Fruit fly (Drosophila melanogaster) whole organism, embryonic: ENCODE measurements around the gene cic.

Experiments
- Aef1 ChIP-seq: fragments of 200-800 bp; sonication (Bioruptor generic); IDR thresholded peaks from 3 replicates; pipeline ENCODE4 v1.3.6; 2022; ENCODE audit warnings: missing biosample characterization, missing genetic modification characterization
- Blimp-1 ChIP-seq: fragments of 200-800 bp; sonication (Bioruptor generic); optimal IDR thresholded peaks from 3 replicates; lab custom pipeline; 2018; ENCODE audit warnings: missing biosample characterization, missing genetic modification characterization, mild to moderate bottlenecking, moderate library complexity, missing genetic modification reagents
- CG11504 ChIP-seq: fragments of 200-800 bp; sonication (Bioruptor generic); optimal IDR thresholded peaks from 3 replicates; lab custom pipeline; 2019; ENCODE audit warnings: missing biosample characterization, mild to moderate bottlenecking, missing genetic modification characterization, moderate library complexity
- CG11696 ChIP-seq: fragments of 200-800 bp; sonication (Bioruptor generic); IDR thresholded peaks from 2 replicates; pipeline ENCODE4 v1.3.6; 2022; ENCODE audit warnings: missing biosample characterization, missing genetic modification characterization
- CG12659 ChIP-seq: fragments of 200-800 bp; sonication (Bioruptor generic); optimal IDR thresholded peaks from 3 replicates; lab custom pipeline; 2017; ENCODE audit warnings: mild to moderate bottlenecking, missing biosample characterization, missing genetic modification reagents, missing genetic modification characterization
- CG13894 ChIP-seq: fragments of 200-800 bp; sonication (Bioruptor generic); optimal IDR thresholded peaks from 3 replicates; lab custom pipeline; 2018; ENCODE audit warnings: missing biosample characterization, mild to moderate bottlenecking, missing genetic modification characterization, moderate library complexity
- CG14667 ChIP-seq: fragments of 200-800 bp; sonication (Bioruptor generic); IDR thresholded peaks from 2 replicates; pipeline ENCODE4 v1.3.6; 2022; ENCODE audit warnings: missing biosample characterization, missing genetic modification characterization
- CG14710 ChIP-seq: fragments of 200-800 bp; sonication (Bioruptor generic); optimal IDR thresholded peaks from 3 replicates; lab custom pipeline; 2019; ENCODE audit warnings: missing biosample characterization, mild to moderate bottlenecking, missing genetic modification characterization, moderate library complexity
- CG17328 ChIP-seq: fragments of 200-800 bp; sonication (Bioruptor generic); IDR thresholded peaks from 2 replicates; pipeline ENCODE4 v1.3.6; 2022; ENCODE audit warnings: missing biosample characterization, missing genetic modification characterization
- CG17385 ChIP-seq: fragments of 200-800 bp; sonication (Bioruptor generic); optimal IDR thresholded peaks from 3 replicates; lab custom pipeline; 2018; ENCODE audit warnings: missing biosample characterization, mild to moderate bottlenecking, missing genetic modification characterization
- CG2889 ChIP-seq: fragments of 200-800 bp; sonication (Bioruptor generic); IDR thresholded peaks from 3 replicates; pipeline ENCODE4 v1.3.6; 2022; ENCODE audit warnings: missing biosample characterization, missing genetic modification characterization
- CG31441 ChIP-seq: fragments of 200-800 bp; sonication (Bioruptor generic); IDR thresholded peaks from 2 replicates; pipeline ENCODE4 v1.3.6; 2022; ENCODE audit warnings: missing biosample characterization, missing genetic modification characterization
- CG32767 ChIP-seq: fragments of 200-800 bp; sonication (Bioruptor generic); IDR thresholded peaks from 2 replicates; pipeline ENCODE4 v1.3.6; 2022; ENCODE audit warnings: missing biosample characterization, missing genetic modification characterization
- CG6791 ChIP-seq: fragments of 200-800 bp; sonication (Bioruptor generic); IDR thresholded peaks from 3 replicates; pipeline ENCODE4 v1.3.6; 2022; ENCODE audit warnings: missing biosample characterization, missing genetic modification characterization; ENCODE audit not compliant: partially characterized antibody
- CG7556 ChIP-seq: fragments of 200-800 bp; sonication (Bioruptor generic); optimal IDR thresholded peaks from 2 replicates; lab custom pipeline; 2017; ENCODE audit warnings: missing biosample characterization, mild to moderate bottlenecking, missing genetic modification characterization
- CG9609 ChIP-seq: fragments of 200-800 bp; sonication (Bioruptor generic); optimal IDR thresholded peaks from 3 replicates; lab custom pipeline; 2016; ENCODE audit warnings: missing biosample characterization, missing genetic modification characterization
- Dp ChIP-seq: fragments of 200-800 bp; sonication (Bioruptor generic); optimal IDR thresholded peaks from 2 replicates; lab custom pipeline; 2018; ENCODE audit warnings: missing biosample characterization, mild to moderate bottlenecking, missing genetic modification characterization, moderate library complexity
- Fer1 ChIP-seq: fragments of 200-800 bp; sonication (Bioruptor generic); optimal IDR thresholded peaks from 2 replicates; lab custom pipeline; 2017; ENCODE audit warnings: missing biosample characterization, mild to moderate bottlenecking, missing genetic modification characterization
- Hand ChIP-seq: fragments of 200-800 bp; sonication (Bioruptor generic); optimal IDR thresholded peaks from 2 replicates; lab custom pipeline; 2017; ENCODE audit warnings: mild to moderate bottlenecking, missing biosample characterization, missing genetic modification reagents, missing genetic modification characterization
- Meics ChIP-seq: fragments of 200-800 bp; sonication (Bioruptor generic); optimal IDR thresholded peaks from 2 replicates; lab custom pipeline; 2017; ENCODE audit warnings: missing biosample characterization, mild to moderate bottlenecking, missing genetic modification characterization
- Trl ChIP-seq, 3 experiments: fragments of >200 bp in 2 of 3; fragments of 200-800 bp in 1 of 3; sonication (Bioruptor generic) in 1 of 3; optimal IDR thresholded peaks; 2 replicates in 1 of 3; 3 replicates in 2 of 3; lab custom pipeline; 2016 to 2017; ENCODE audit warnings: missing biosample characterization in 1 of 3, missing genetic modification characterization in 1 of 3
- Usf ChIP-seq: fragments of 200-800 bp; sonication (Bioruptor generic); optimal IDR thresholded peaks from 2 replicates; lab custom pipeline; 2017; ENCODE audit warnings: missing genotype, missing biosample characterization, missing genetic modification characterization
- Xbp1 ChIP-seq: fragments of 200-800 bp; sonication (Bioruptor generic); optimal IDR thresholded peaks from 3 replicates; lab custom pipeline; 2016; ENCODE audit warnings: missing biosample characterization, mild to moderate bottlenecking, missing genetic modification characterization
- Xrp1 ChIP-seq: fragments of 200-800 bp; sonication (Bioruptor generic); IDR thresholded peaks from 2 replicates; pipeline ENCODE4 v1.3.6; 2022; ENCODE audit warnings: missing biosample characterization, missing genetic modification characterization
- ac ChIP-seq: fragments of 200-800 bp; sonication (Bioruptor generic); optimal IDR thresholded peaks from 3 replicates; lab custom pipeline; 2017; ENCODE audit warnings: missing biosample characterization, mild to moderate bottlenecking, missing genetic modification characterization
- az2 ChIP-seq: fragments of 200-800 bp; sonication (Bioruptor generic); optimal IDR thresholded peaks from 3 replicates; lab custom pipeline; 2016; ENCODE audit warnings: missing biosample characterization, missing genetic modification characterization
- bsh ChIP-seq, 2 experiments: fragments of 200-800 bp; sonication (Bioruptor generic); optimal IDR thresholded peaks; 2 replicates each; lab custom pipeline; 2017 to 2018; ENCODE audit warnings: mild to moderate bottlenecking in 2 of 2, missing biosample characterization in 2 of 2, missing genetic modification characterization in 2 of 2, moderate library complexity in 1 of 2
- cg ChIP-seq: fragments of 200-800 bp; sonication (Bioruptor generic); optimal IDR thresholded peaks from 3 replicates; lab custom pipeline; 2019; ENCODE audit warnings: missing biosample characterization, mild to moderate bottlenecking, missing genetic modification characterization, moderate library complexity
- ci ChIP-seq: fragments of 200-800 bp; sonication (Bioruptor generic); IDR thresholded peaks from 3 replicates; pipeline ENCODE4 v1.3.6; 2022; ENCODE audit warnings: missing biosample characterization, missing genetic modification characterization
- corto ChIP-seq: fragments of 200-800 bp; sonication (Bioruptor generic); optimal IDR thresholded peaks from 2 replicates; lab custom pipeline; 2016; ENCODE audit warnings: missing biosample characterization, mild to moderate bottlenecking, missing genetic modification characterization, moderate library complexity
- crol ChIP-seq: fragments of 200-800 bp; sonication (Bioruptor generic); IDR thresholded peaks from 2 replicates; pipeline ENCODE4 v1.3.6; 2022; ENCODE audit warnings: missing biosample characterization, missing genetic modification characterization
- crp ChIP-seq, 2 experiments: fragments of 200-800 bp; sonication (Bioruptor generic); optimal IDR thresholded peaks; 2 replicates in 1 of 2; 3 replicates in 1 of 2; lab custom pipeline; 2017; ENCODE audit warnings: missing biosample characterization in 2 of 2, missing genetic modification characterization in 2 of 2, mild to moderate bottlenecking in 1 of 2, moderate library complexity in 1 of 2
- da ChIP-seq: fragments of 200-800 bp; sonication (Bioruptor generic); optimal IDR thresholded peaks from 2 replicates; lab custom pipeline; 2016; ENCODE audit warnings: missing biosample characterization, missing genetic modification characterization
- fru ChIP-seq: fragments of >200 bp; optimal IDR thresholded peaks from 2 replicates; lab custom pipeline; 2017
- ftz-f1 ChIP-seq: fragments of 200-800 bp; sonication (Bioruptor generic); optimal IDR thresholded peaks from 2 replicates; lab custom pipeline; 2016; ENCODE audit warnings: missing biosample characterization, missing genetic modification characterization
- gcm2 ChIP-seq: fragments of 200-800 bp; sonication (Bioruptor generic); optimal IDR thresholded peaks from 2 replicates; lab custom pipeline; 2016; ENCODE audit warnings: missing biosample characterization, missing genetic modification characterization
- inv ChIP-seq: fragments of 200-800 bp; sonication (Bioruptor generic); IDR thresholded peaks from 2 replicates; pipeline ENCODE4 v1.3.6; 2022; ENCODE audit warnings: missing biosample characterization, missing genetic modification characterization; ENCODE audit not compliant: partially characterized antibody
- jing ChIP-seq: fragments of 200-800 bp; sonication (Bioruptor generic); optimal IDR thresholded peaks from 2 replicates; lab custom pipeline; 2018; ENCODE audit warnings: missing biosample characterization, mild to moderate bottlenecking, missing genetic modification characterization
- lbe ChIP-seq: fragments of 200-800 bp; sonication (Bioruptor generic); optimal IDR thresholded peaks from 2 replicates; lab custom pipeline; 2016; ENCODE audit warnings: missing biosample characterization, mild to moderate bottlenecking, missing genetic modification characterization
- lola ChIP-seq, 3 experiments: fragments of >200 bp in 2 of 3; fragments of 200-800 bp in 1 of 3; sonication (Bioruptor generic) in 1 of 3; optimal IDR thresholded peaks; 2 replicates each; lab custom pipeline; 2017 to 2019; ENCODE audit warnings: missing biosample characterization in 3 of 3, missing genetic modification characterization in 3 of 3, mild to moderate bottlenecking in 1 of 3, moderate library complexity in 1 of 3
- lov ChIP-seq, 2 experiments: fragments of 200-800 bp in 1 of 2; fragments of >200 bp in 1 of 2; sonication (Bioruptor generic) in 1 of 2; IDR thresholded peaks in 1 of 2; optimal IDR thresholded peaks in 1 of 2; 2 replicates in 1 of 2; 3 replicates in 1 of 2; pipeline versions ENCODE4 v1.3.6 to Lab custom; 2017 to 2022; ENCODE audit warnings: missing biosample characterization in 1 of 2, missing genetic modification characterization in 1 of 2
- row ChIP-seq: fragments of 200-800 bp; sonication (Bioruptor generic); IDR thresholded peaks from 3 replicates; pipeline ENCODE4 v1.3.6; 2022; ENCODE audit warnings: missing biosample characterization, missing genetic modification characterization
- sim ChIP-seq: fragments of 200-800 bp; sonication (Bioruptor generic); IDR thresholded peaks from 2 replicates; pipeline ENCODE4 v1.3.6; 2022; ENCODE audit warnings: missing biosample characterization, missing genetic modification characterization
- z ChIP-seq: fragments of 200-800 bp; sonication (Bioruptor generic); IDR thresholded peaks from 3 replicates; pipeline ENCODE4 v1.3.6; 2022; ENCODE audit warnings: missing biosample characterization, missing genetic modification characterization
- zen ChIP-seq: fragments of 200-800 bp; sonication (Bioruptor generic); optimal IDR thresholded peaks from 3 replicates; lab custom pipeline; 2018; ENCODE audit warnings: missing biosample characterization, mild to moderate bottlenecking, missing genetic modification characterization, moderate library complexity
- zfh1 ChIP-seq: fragments of 200-800 bp; sonication (Bioruptor generic); IDR thresholded peaks from 3 replicates; pipeline ENCODE4 v1.3.6; 2022; ENCODE audit warnings: missing biosample characterization, missing genetic modification characterization

Gene cic

DNA sequence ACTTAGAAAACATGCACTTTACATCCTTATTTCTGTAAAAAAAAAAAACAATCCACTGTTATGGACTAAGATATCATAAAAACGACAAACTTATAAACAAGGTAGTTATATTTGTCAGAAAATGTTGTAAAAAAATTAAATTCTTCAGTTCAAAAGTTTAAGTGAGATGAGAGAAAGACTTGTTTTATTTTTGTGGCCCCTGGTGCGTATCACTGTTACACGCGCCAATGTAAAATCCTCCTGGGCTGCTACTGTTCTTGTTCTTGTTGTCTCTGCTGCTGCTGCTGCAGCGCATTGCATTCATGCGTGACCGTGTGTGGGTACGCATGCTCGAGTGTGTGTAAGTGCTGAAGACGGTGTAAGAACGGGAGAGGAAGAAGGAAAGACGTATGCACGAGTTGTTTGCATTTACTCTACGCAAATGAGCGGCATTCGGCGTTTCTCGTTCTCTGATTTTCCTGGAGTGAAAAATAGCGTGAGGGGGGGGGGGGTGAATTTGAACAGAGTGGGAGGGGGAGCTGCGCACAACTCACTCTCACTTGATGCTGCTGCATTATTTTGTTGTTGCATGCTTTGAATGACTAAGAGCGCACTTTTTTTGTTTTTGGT lies 31.1 kb downstream of the cic start:
- TF ChIP-seq inv (GFP tag; lab: Robert Waterston, UW) (no peak), CG11504 (no peak), ac (GFP tag; lab: Kevin White, UChicago) (no peak), CG31441 (GFP tag; lab: Robert Waterston, UW) (0 out of 2 replicates have a peak, but pooled peaks have one; percentile 9), z (GFP tag; lab: Robert Waterston, UW) (peak; percentile 83), ftz-f1 (GFP tag; lab: Kevin White, UChicago) (no peak), Hand (GFP tag; lab: Kevin White, UChicago) (no peak), CG11696 (GFP tag; lab: Robert Waterston, UW) (0 out of 2 replicates have a peak, but pooled peaks have one; percentile 15), lola (GFP tag; optimal IDR thresholded peaks at IDR 0.05; lab: Kevin White, UChicago) (peak in 1 of 3 experiments; percentile 1), Fer1 (GFP tag; lab: Kevin White, UChicago) (no peak), Aef1 (GFP tag; lab: Robert Waterston, UW) (no peak), CG13894 (no peak), crol (GFP tag; lab: Robert Waterston, UW) (peak; percentile 32; the same call in 1 of the 2 replicates), bsh (GFP tag; optimal IDR thresholded peaks at IDR 0.05; lab: Kevin White, UChicago) (peak in 1 of 2 experiments; percentile 3), Meics (GFP tag; lab: Kevin White, UChicago) (no peak), Trl (optimal IDR thresholded peaks at IDR 0.05; lab: Kevin White, UChicago) (peak in 1 of 2 experiments; percentile 3), Trl (GFP tag; optimal IDR thresholded peaks at IDR 0.05; lab: Kevin White, UChicago) (no peak), cg (GFP tag; lab: Kevin White, UChicago) (peak; percentile 60), zfh1 (GFP tag; lab: Robert Waterston, UW) (no peak), Usf (no peak), CG14710 (tag; lab: Kevin White, UChicago) (no peak), az2 (GFP tag; lab: Kevin White, UChicago) (no peak), Blimp-1 (peak; percentile 45), sim (GFP tag; lab: Robert Waterston, UW) (0 out of 2 replicates have a peak, but pooled peaks have one; percentile 33), gcm2 (GFP tag; lab: Kevin White, UChicago) (no peak)

dm6 chr3R:20284140-20284911 lies 31.8 kb downstream of the cic start:
- TF ChIP-seq CG2889 (GFP tag; lab: Robert Waterston, UW) (no peak), zen (tag; lab: Kevin White, UChicago) (no peak), CG14667 (no peak), lbe (peak; percentile 19), CG12659 (GFP tag; lab: Kevin White, UChicago) (no peak), lov (optimal IDR thresholded peaks at IDR 0.05; lab: Kevin White, UChicago) (no peak), lov (GFP tag; IDR thresholded peaks at IDR 0.05; lab: Robert Waterston, UW) (no peak), CG7556 (GFP tag; lab: Kevin White, UChicago) (no peak), CG6791 (no peak), row (no peak), ci (no peak), Xbp1 (no peak), az2 (GFP tag; lab: Kevin White, UChicago) (no peak), CG17328 (no peak), Xrp1 (0 out of 2 replicates have a peak, but pooled peaks have one; percentile 27), da (GFP tag; lab: Kevin White, UChicago) (no peak), crol (GFP tag; lab: Robert Waterston, UW) (0 out of 2 replicates have a peak, but pooled peaks have one; percentile 26), CG32767 (GFP tag; lab: Robert Waterston, UW) (no peak), crp (GFP tag; optimal IDR thresholded peaks at IDR 0.05; lab: Kevin White, UChicago) (no peak), Dp (GFP tag; lab: Kevin White, UChicago) (no peak), CG9609 (GFP tag; lab: Kevin White, UChicago) (no peak), fru (lab: Kevin White, UChicago) (no peak), jing (GFP tag; lab: Kevin White, UChicago) (no peak), corto (peak; percentile 6), CG17385 (GFP tag; lab: Kevin White, UChicago) (no peak)
